Worm (Caenorhabditis elegans) whole organism, L1 larva: ENCODE data around the gene nlp-33.

ENCODE experiments used
- ama-1 ChIP-seq: fragments of 150-350 bp; optimal IDR thresholded peaks from 2 replicates; lab custom pipeline; 2014
- ceh-82 ChIP-seq, 3 experiments: fragments of 150-350 bp in 1 of 3; sonication (generic microtip) in 2 of 3; optimal IDR thresholded peaks; 2 replicates each; lab custom pipeline; 2014 to 2017; ENCODE audit warnings: missing biosample characterization in 3 of 3, missing genetic modification characterization in 3 of 3
- ces-1 ChIP-seq: fragments of 150-350 bp; optimal IDR thresholded peaks from 2 replicates; lab custom pipeline; 2014; ENCODE audit warnings: missing biosample characterization, missing genetic modification reagents, missing genetic modification characterization
- elt-3 ChIP-seq, 6 experiments: fragments of 150-350 bp in 1 of 6; sonication (generic microtip); optimal IDR thresholded peaks; 2 replicates each; lab custom pipeline; 2017 to 2018; ENCODE audit warnings: missing biosample characterization in 6 of 6, missing genetic modification characterization in 6 of 6, inconsistent platforms in 1 of 6
- lin-15B ChIP-seq: fragments of 150-350 bp; sonication (generic microtip); optimal IDR thresholded peaks from 3 replicates; lab custom pipeline; 2014; ENCODE audit warnings: missing biosample characterization, missing genetic modification characterization
- lin-35 ChIP-seq, 2 experiments: fragments of 150-350 bp; optimal IDR thresholded peaks; 2 replicates each; lab custom pipeline; 2014; ENCODE audit warnings: missing biosample characterization in 2 of 2, missing genetic modification characterization in 2 of 2, missing genetic modification reagents in 2 of 2
- lin-39 ChIP-seq: fragments of 150-350 bp; optimal IDR thresholded peaks from 2 replicates; lab custom pipeline; 2014; ENCODE audit warnings: missing biosample characterization, missing genetic modification reagents, missing genetic modification characterization
- nhr-12 ChIP-seq: sonication (generic microtip); optimal IDR thresholded peaks from 2 replicates; lab custom pipeline; 2017; ENCODE audit warnings: missing biosample characterization, missing genetic modification characterization
- nhr-76 ChIP-seq: sonication (generic microtip); optimal IDR thresholded peaks from 2 replicates; lab custom pipeline; 2017; ENCODE audit warnings: missing biosample characterization, missing genetic modification characterization
- nhr-77 ChIP-seq: fragments of 150-350 bp; optimal IDR thresholded peaks from 2 replicates; lab custom pipeline; 2014; ENCODE audit warnings: missing biosample characterization, missing genetic modification characterization
- pag-3 ChIP-seq: sonication (generic microtip); optimal IDR thresholded peaks from 2 replicates; lab custom pipeline; 2017; ENCODE audit warnings: missing genetic modification characterization, mild to moderate bottlenecking, missing compliant biosample characterization, antibody characterized with exemption, borderline replicate concordance; ENCODE audit not compliant: insufficient read depth
- snu-23 ChIP-seq: sonication (generic microtip); optimal IDR thresholded peaks from 2 replicates; lab custom pipeline; 2016; ENCODE audit warnings: missing genetic modification characterization, missing compliant biosample characterization
- zag-1 ChIP-seq: fragments of 150-350 bp; optimal IDR thresholded peaks from 2 replicates; lab custom pipeline; 2014; ENCODE audit warnings: missing biosample characterization, missing genetic modification characterization
- zip-4 ChIP-seq: fragments of 200-800 bp; sonication (Bioruptor generic); optimal IDR thresholded peaks from 2 replicates; lab custom pipeline; 2018; ENCODE audit warnings: mild to moderate bottlenecking, missing genetic modification characterization, moderate library complexity, missing compliant biosample characterization

DNA sequence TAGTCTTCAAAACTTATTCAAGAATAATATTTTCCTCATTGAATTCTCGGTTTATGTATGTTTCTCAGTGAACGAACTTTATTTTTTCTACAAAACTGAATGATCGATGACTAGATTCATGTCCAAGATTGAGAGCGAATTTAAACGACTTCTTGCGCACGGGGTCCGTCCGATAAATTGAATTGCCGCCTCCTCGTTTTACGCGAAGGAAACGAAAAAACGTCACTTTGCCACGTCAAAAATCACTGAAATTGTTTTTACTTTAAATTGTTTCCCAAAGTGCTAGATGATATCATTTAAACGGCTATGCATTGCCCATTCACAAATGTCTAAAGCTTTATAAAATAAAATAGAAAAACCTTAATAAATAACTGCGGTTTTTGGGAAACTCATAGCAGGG lies 20.6 kb downstream of the nlp-33 start:
- no peak for TF ChIP-seq nhr-12 (tag; lab: Kevin White, UChicago)
- TF ChIP-seq zag-1 (tag; lab: Kevin White, UChicago) = no peak
- TF ChIP-seq elt-3 (tag; optimal IDR thresholded peaks at IDR 0.05; lab: Kevin White, UChicago) = no peak
- TF ChIP-seq lin-39 (tag; lab: Kevin White, UChicago) = no peak
- TF ChIP-seq ceh-82 (tag; optimal IDR thresholded peaks at IDR 0.05; lab: Kevin White, UChicago) = no peak
- no peak for TF ChIP-seq pag-3 (tag; lab: Kevin White, UChicago)
- no peak for TF ChIP-seq ama-1 (lab: Kevin White, UChicago)
- TF ChIP-seq zip-4 (GFP tag; lab: Kevin White, UChicago) = no peak
- no peak for TF ChIP-seq nhr-76 (tag; lab: Kevin White, UChicago)
- no peak for TF ChIP-seq lin-35 (GFP tag; optimal IDR thresholded peaks at IDR 0.05; lab: Kevin White, UChicago)
- TF ChIP-seq ces-1 = no peak
- no peak for TF ChIP-seq nhr-77 (tag; lab: Kevin White, UChicago)
- TF ChIP-seq lin-15B (tag; lab: Kevin White, UChicago) = no peak
- TF ChIP-seq snu-23 (GFP tag; lab: Kevin White, UChicago) = no peak
